Fruit fly (Drosophila melanogaster) Kc167 (cell line): ENCODE results near the gene CG7650.

Experiments used
- Myc ChIP-seq: fragments of >200 bp; optimal IDR thresholded peaks from 2 replicates; lab custom pipeline; 2017; ENCODE audit warnings: missing external identifiers
- Sin3A ChIP-seq: fragments of >200 bp; optimal IDR thresholded peaks from 2 replicates; lab custom pipeline; 2018; ENCODE audit warnings: missing external identifiers
- h ChIP-seq: fragments of >200 bp; optimal IDR thresholded peaks from 3 replicates; lab custom pipeline; 2018; ENCODE audit warnings: missing external identifiers
- insv ChIP-seq: fragments of >200 bp; optimal IDR thresholded peaks from 3 replicates; lab custom pipeline; 2018; ENCODE audit warnings: missing external identifiers
- psq ChIP-seq: fragments of >200 bp; optimal IDR thresholded peaks from 2 replicates; lab custom pipeline; 2017; ENCODE audit warnings: missing external identifiers
- ttk ChIP-seq: sonication (Bioruptor generic); optimal IDR thresholded peaks from 2 replicates; lab custom pipeline; 2017; ENCODE audit warnings: missing external identifiers

dm6 chr3L:15659341-15659740 is 49.2 kb upstream of the CG7650 start, which contains the start of the genes Eig71Eh and Eig71Ei:
- TF ChIP-seq psq (no peak), Sin3A (no peak), Myc (lab: Kevin White, UChicago) (no peak), ttk (lab: Kevin White, UChicago) (no peak), h (lab: Kevin White, UChicago) (no peak), insv (lab: Kevin White, UChicago) (no peak)
